Fruit fly (Drosophila melanogaster) whole organism, pupa: ENCODE results near the gene enc.

ENCODE experiments used
- CG14655 ChIP-seq: fragments of 200-800 bp; sonication (Bioruptor generic); optimal IDR thresholded peaks from 3 replicates; lab custom pipeline; 2017; ENCODE audit warnings: mild to moderate bottlenecking, missing biosample characterization, missing genetic modification reagents, missing genetic modification characterization
- CG15710 ChIP-seq: fragments of 200-800 bp; sonication (Bioruptor generic); optimal IDR thresholded peaks from 2 replicates; lab custom pipeline; 2018; ENCODE audit warnings: missing biosample characterization, mild to moderate bottlenecking, missing genetic modification characterization, moderate library complexity
- CG4496 ChIP-seq: fragments of 200-800 bp; sonication (Bioruptor generic); IDR thresholded peaks from 3 replicates; pipeline ENCODE4 v1.3.6; 2022; ENCODE audit warnings: missing biosample characterization, missing genetic modification characterization
- EcR ChIP-seq: fragments of 200-800 bp; sonication (Bioruptor generic); optimal IDR thresholded peaks from 3 replicates; lab custom pipeline; 2019; ENCODE audit warnings: missing biosample characterization, missing genetic modification characterization, mild to moderate bottlenecking, moderate library complexity, missing genetic modification reagents
- Pif1A ChIP-seq: fragments of 200-800 bp; sonication (Bioruptor generic); optimal IDR thresholded peaks from 3 replicates; lab custom pipeline; 2016; ENCODE audit warnings: missing biosample characterization, missing genetic modification characterization
- Snoo ChIP-seq: fragments of 200-800 bp; sonication (Bioruptor generic); optimal IDR thresholded peaks from 3 replicates; lab custom pipeline; 2017; ENCODE audit warnings: missing biosample characterization, mild to moderate bottlenecking, missing genetic modification characterization, inconsistent platforms
- fd96Ca ChIP-seq: fragments of 200-800 bp; sonication (Bioruptor generic); IDR thresholded peaks from 3 replicates; pipeline ENCODE4 v1.3.6; 2022; ENCODE audit warnings: missing biosample characterization, missing genetic modification characterization
- gl ChIP-seq: fragments of 200-800 bp; sonication (Bioruptor generic); optimal IDR thresholded peaks from 2 replicates; lab custom pipeline; 2018; ENCODE audit warnings: missing biosample characterization, mild to moderate bottlenecking, missing genetic modification characterization

DNA sequence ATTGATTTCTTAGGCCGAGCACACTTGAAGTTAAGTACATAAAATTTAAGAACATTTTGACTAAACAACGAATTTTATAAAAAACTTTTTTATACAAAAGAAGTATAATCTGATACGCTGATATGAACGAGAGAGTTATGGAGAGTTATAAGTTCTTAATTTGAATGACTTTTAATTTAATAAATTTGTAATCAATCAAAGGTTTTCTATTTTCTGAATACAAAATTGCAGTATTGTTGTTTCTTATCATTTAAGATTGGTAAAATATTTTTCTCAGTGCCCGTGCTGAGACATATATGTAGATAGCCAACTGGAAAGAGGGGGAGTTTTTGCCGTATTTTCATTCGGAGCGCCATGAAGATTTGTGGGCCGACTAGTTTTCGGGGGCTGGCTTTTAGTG is 54.6 kb downstream of the enc start:
- no peak for TF ChIP-seq Pif1A
- TF ChIP-seq CG4496 (GFP tag; lab: Robert Waterston, UW) = no peak
- TF ChIP-seq gl (tag; lab: Kevin White, UChicago) = no peak
- TF ChIP-seq Snoo (tag; lab: Kevin White, UChicago) = no peak
- no peak for TF ChIP-seq EcR (GFP tag; lab: Kevin White, UChicago)
- no peak for TF ChIP-seq CG14655 (GFP tag; lab: Kevin White, UChicago)
- no peak for TF ChIP-seq CG15710 (tag; lab: Kevin White, UChicago)
- TF ChIP-seq fd96Ca = no peak
